Fruit fly (Drosophila melanogaster) whole organism, prepupa: ENCODE results near the gene Slc25A46b.

ENCODE experiments used
- Blimp-1 ChIP-seq: fragments of 200-800 bp; sonication (Bioruptor generic); optimal IDR thresholded peaks from 3 replicates; lab custom pipeline; 2017; ENCODE audit warnings: missing biosample characterization, missing genetic modification characterization, mild to moderate bottlenecking, moderate library complexity, missing genetic modification reagents
- CG10631 ChIP-seq: fragments of 200-800 bp; sonication (Bioruptor generic); optimal IDR thresholded peaks from 2 replicates; lab custom pipeline; 2016; ENCODE audit warnings: missing biosample characterization, missing genetic modification characterization
- CG10669 ChIP-seq: fragments of 200-800 bp; sonication (Bioruptor generic); optimal IDR thresholded peaks from 3 replicates; lab custom pipeline; 2018; ENCODE audit warnings: missing biosample characterization, mild to moderate bottlenecking, missing genetic modification characterization, moderate library complexity
- CG11294 ChIP-seq: fragments of 200-800 bp; sonication (Bioruptor generic); IDR thresholded peaks from 2 replicates; pipeline ENCODE4 v1.3.6; 2022; ENCODE audit warnings: missing biosample characterization, missing genetic modification characterization
- CG11762 ChIP-seq: fragments of 200-800 bp; sonication (Bioruptor generic); optimal IDR thresholded peaks from 3 replicates; lab custom pipeline; 2016; ENCODE audit warnings: missing biosample characterization, missing genetic modification characterization; ENCODE audit not compliant: insufficient read depth
- CG11902 ChIP-seq: fragments of 200-800 bp; sonication (Bioruptor generic); optimal IDR thresholded peaks from 3 replicates; lab custom pipeline; 2016; ENCODE audit warnings: missing biosample characterization, missing genetic modification characterization
- CG1621 ChIP-seq: fragments of 200-800 bp; sonication (Bioruptor generic); optimal IDR thresholded peaks from 3 replicates; lab custom pipeline; 2018; ENCODE audit warnings: missing biosample characterization, mild to moderate bottlenecking, missing genetic modification characterization
- CG16779 ChIP-seq: fragments of 200-800 bp; sonication (Bioruptor generic); optimal IDR thresholded peaks from 3 replicates; lab custom pipeline; 2017; ENCODE audit warnings: missing biosample characterization, mild to moderate bottlenecking, missing genetic modification characterization
- CG31627 ChIP-seq: fragments of 200-800 bp; sonication (Bioruptor generic); optimal IDR thresholded peaks from 3 replicates; lab custom pipeline; 2016; ENCODE audit warnings: missing biosample characterization, missing genetic modification characterization
- CG34406 ChIP-seq: fragments of 200-800 bp; sonication (Bioruptor generic); optimal IDR thresholded peaks from 3 replicates; lab custom pipeline; 2016; ENCODE audit warnings: missing biosample characterization, missing genetic modification characterization
- CG3919 ChIP-seq: fragments of 200-800 bp; sonication (Bioruptor generic); optimal IDR thresholded peaks from 3 replicates; lab custom pipeline; 2016; ENCODE audit warnings: missing biosample characterization, missing genetic modification characterization
- CG6163 ChIP-seq: fragments of 200-800 bp; sonication (Bioruptor generic); IDR thresholded peaks from 3 replicates; pipeline ENCODE4 v1.3.6; 2022; ENCODE audit warnings: missing biosample characterization, missing genetic modification characterization
- CG6276 ChIP-seq: fragments of 200-800 bp; sonication (Bioruptor generic); optimal IDR thresholded peaks from 2 replicates; lab custom pipeline; 2017; ENCODE audit warnings: missing biosample characterization, mild to moderate bottlenecking, missing genetic modification characterization
- CG6792 ChIP-seq: fragments of 200-800 bp; sonication (Bioruptor generic); optimal IDR thresholded peaks from 3 replicates; lab custom pipeline; 2016; ENCODE audit warnings: missing biosample characterization, missing genetic modification characterization
- CG6808 ChIP-seq: fragments of 200-800 bp; sonication (Bioruptor generic); optimal IDR thresholded peaks from 3 replicates; lab custom pipeline; 2017; ENCODE audit warnings: missing biosample characterization, missing genetic modification characterization, mild to moderate bottlenecking, moderate library complexity, missing genetic modification reagents
- CG6854 ChIP-seq: fragments of 200-800 bp; sonication (Bioruptor generic); optimal IDR thresholded peaks from 2 replicates; lab custom pipeline; 2017; ENCODE audit warnings: missing biosample characterization, mild to moderate bottlenecking, missing genetic modification characterization
- CG8119 ChIP-seq: fragments of 200-800 bp; sonication (Bioruptor generic); IDR thresholded peaks from 3 replicates; pipeline ENCODE4 v1.3.6; 2022; ENCODE audit warnings: missing biosample characterization, missing genetic modification characterization
- CG8319 ChIP-seq: fragments of 200-800 bp; sonication (Bioruptor generic); optimal IDR thresholded peaks from 3 replicates; lab custom pipeline; 2016; ENCODE audit warnings: missing biosample characterization, missing genetic modification characterization
- CG8632 ChIP-seq: fragments of 200-800 bp; sonication (Bioruptor generic); optimal IDR thresholded peaks from 3 replicates; lab custom pipeline; 2016; ENCODE audit warnings: missing biosample characterization, missing genetic modification characterization
- Eip75B ChIP-seq: fragments of 200-800 bp; sonication (Bioruptor generic); optimal IDR thresholded peaks from 3 replicates; lab custom pipeline; 2016; ENCODE audit warnings: missing biosample characterization, missing genetic modification characterization
- Eip78C ChIP-seq: fragments of 200-800 bp; sonication (Bioruptor generic); peaks from one replicate; lab custom pipeline; 2016; ENCODE audit warnings: missing biosample characterization, missing genetic modification characterization
- Gug ChIP-seq: fragments of 200-800 bp; sonication (Bioruptor generic); IDR thresholded peaks from 2 replicates; pipeline ENCODE4 v1.3.6; 2022; ENCODE audit warnings: missing biosample characterization, missing genetic modification characterization
- Hr38 ChIP-seq: sonication (Bioruptor generic); optimal IDR thresholded peaks from 2 replicates; lab custom pipeline; 2016; ENCODE audit warnings: missing biosample characterization, missing genetic modification characterization
- Hr39 ChIP-seq: fragments of 200-800 bp; sonication (Bioruptor generic); optimal IDR thresholded peaks from 2 replicates; lab custom pipeline; 2016; ENCODE audit warnings: missing biosample characterization, missing genetic modification characterization
- Hr4 ChIP-seq: fragments of 200-800 bp; sonication (Bioruptor generic); optimal IDR thresholded peaks from 3 replicates; lab custom pipeline; 2016; ENCODE audit warnings: missing biosample characterization, missing genetic modification characterization
- OdsH ChIP-seq: fragments of 200-800 bp; sonication (Bioruptor generic); optimal IDR thresholded peaks from 3 replicates; lab custom pipeline; 2016; ENCODE audit warnings: missing biosample characterization, missing genetic modification characterization
- Sox102F ChIP-seq: fragments of 200-800 bp; sonication (Bioruptor generic); optimal IDR thresholded peaks from 2 replicates; lab custom pipeline; 2016; ENCODE audit warnings: missing biosample characterization, mild to moderate bottlenecking, missing genetic modification characterization
- Sox14 ChIP-seq: fragments of 200-800 bp; sonication (Bioruptor generic); optimal IDR thresholded peaks from 3 replicates; lab custom pipeline; 2016; ENCODE audit warnings: missing biosample characterization, missing genetic modification characterization
- achi ChIP-seq: fragments of 200-800 bp; sonication (Bioruptor generic); optimal IDR thresholded peaks from 3 replicates; lab custom pipeline; 2016; ENCODE audit warnings: missing biosample characterization, missing genetic modification characterization
- acj6 ChIP-seq: fragments of 200-800 bp; sonication (Bioruptor generic); optimal IDR thresholded peaks from 3 replicates; lab custom pipeline; 2016; ENCODE audit warnings: missing biosample characterization, missing genetic modification characterization
- dac ChIP-seq: fragments of 200-800 bp; sonication (Bioruptor generic); optimal IDR thresholded peaks from 2 replicates; lab custom pipeline; 2017; ENCODE audit warnings: missing biosample characterization, mild to moderate bottlenecking, missing genetic modification characterization
- dsx ChIP-seq: fragments of 200-800 bp; optimal IDR thresholded peaks from 3 replicates; lab custom pipeline; 2019; ENCODE audit warnings: missing biosample characterization, mild to moderate bottlenecking, missing genetic modification characterization, moderate library complexity; ENCODE audit not compliant: poor library complexity, severe bottlenecking
- esn ChIP-seq: fragments of 200-800 bp; sonication (Bioruptor generic); optimal IDR thresholded peaks from 2 replicates; lab custom pipeline; 2016; ENCODE audit warnings: missing biosample characterization, mild to moderate bottlenecking, missing genetic modification characterization, moderate library complexity
- fd59A ChIP-seq: fragments of 200-800 bp; sonication (Bioruptor generic); optimal IDR thresholded peaks from 2 replicates; lab custom pipeline; 2017; ENCODE audit warnings: missing biosample characterization, mild to moderate bottlenecking, missing genetic modification characterization, missing genetic modification reagents
- fd85E ChIP-seq: fragments of 200-800 bp; sonication (Bioruptor generic); optimal IDR thresholded peaks from 3 replicates; lab custom pipeline; 2016; ENCODE audit warnings: missing biosample characterization, missing genetic modification characterization
- fkh ChIP-seq: fragments of 200-800 bp; sonication (Bioruptor generic); optimal IDR thresholded peaks from 3 replicates; lab custom pipeline; 2017; ENCODE audit warnings: missing biosample characterization, mild to moderate bottlenecking, missing genetic modification characterization, moderate library complexity
- net ChIP-seq: fragments of 200-800 bp; sonication (Bioruptor generic); optimal IDR thresholded peaks from 3 replicates; lab custom pipeline; 2016; ENCODE audit warnings: missing biosample characterization, missing genetic modification characterization
- pdm3 ChIP-seq: fragments of 200-800 bp; sonication (Bioruptor generic); optimal IDR thresholded peaks from 3 replicates; lab custom pipeline; 2016; ENCODE audit warnings: missing biosample characterization, missing genetic modification characterization
- spab ChIP-seq: fragments of 200-800 bp; sonication (Bioruptor generic); optimal IDR thresholded peaks from 2 replicates; lab custom pipeline; 2017; ENCODE audit warnings: missing biosample characterization, mild to moderate bottlenecking, missing genetic modification characterization, missing genetic modification reagents
- ss ChIP-seq, 2 experiments: fragments of 200-800 bp; sonication (Bioruptor generic); optimal IDR thresholded peaks; 2 replicates in 1 of 2; 3 replicates in 1 of 2; lab custom pipeline; 2017 to 2018; ENCODE audit warnings: mild to moderate bottlenecking in 2 of 2, missing biosample characterization in 2 of 2, missing genetic modification characterization in 2 of 2, moderate library complexity in 1 of 2
- svp ChIP-seq: fragments of 200-800 bp; sonication (Bioruptor generic); peaks from one replicate; lab custom pipeline; 2016; ENCODE audit warnings: missing biosample characterization, missing genetic modification characterization
- topi ChIP-seq: fragments of 200-800 bp; sonication (Bioruptor generic); optimal IDR thresholded peaks from 3 replicates; lab custom pipeline; 2016; ENCODE audit warnings: missing biosample characterization, missing genetic modification characterization
- vri ChIP-seq: fragments of 200-800 bp; sonication (Bioruptor generic); optimal IDR thresholded peaks from 3 replicates; lab custom pipeline; 2016; ENCODE audit warnings: missing biosample characterization, mild to moderate bottlenecking, missing genetic modification characterization

Slc25A46b gene

DNA sequence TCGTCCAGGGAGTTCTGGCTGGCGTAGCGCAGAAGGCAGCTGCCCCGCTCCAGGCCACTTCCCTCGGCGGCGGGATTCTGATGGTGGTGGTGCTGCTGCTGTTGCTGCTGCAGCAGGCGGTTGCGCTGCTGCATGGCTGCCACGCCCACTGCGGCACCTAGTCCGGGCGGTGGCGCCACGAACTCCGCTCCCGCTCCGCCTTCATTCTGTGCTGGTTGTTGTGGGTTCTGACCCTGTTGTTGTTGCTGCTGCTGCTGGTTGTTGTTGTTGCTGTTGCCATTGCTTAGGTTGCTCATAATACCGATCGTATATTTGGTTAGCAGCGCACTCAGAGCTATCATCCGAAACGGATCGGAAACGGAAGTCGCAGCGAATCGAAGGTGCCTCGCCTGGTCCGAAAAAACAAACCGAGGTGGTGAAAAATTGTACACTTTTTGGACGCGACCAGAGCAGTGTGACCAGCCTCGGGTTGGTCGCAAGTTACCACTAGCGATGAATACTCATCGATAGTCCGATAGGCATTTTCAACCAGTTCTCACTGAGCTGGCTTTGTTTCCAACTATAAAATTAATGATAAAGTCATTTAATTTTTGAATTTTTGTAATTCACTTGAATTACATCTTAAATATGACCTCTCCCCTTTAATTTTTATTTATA lies 41.4 kb downstream of the Slc25A46b start, which contains the start of gene kel (continued):
- TF ChIP-seq CG31627 (GFP tag; lab: Kevin White, UChicago), result peak; percentile 17
- peak; percentile 44 for TF ChIP-seq CG1621 (tag; lab: Kevin White, UChicago)
- no peak for TF ChIP-seq CG6792 (GFP tag; lab: Kevin White, UChicago)
- TF ChIP-seq ss (GFP tag; optimal IDR thresholded peaks at IDR 0.05; lab: Kevin White, UChicago), result no peak
- no peak for TF ChIP-seq CG11902 (GFP tag; lab: Kevin White, UChicago)
- TF ChIP-seq spab (GFP tag; lab: Kevin White, UChicago), result no peak
- peak; percentile 26 for TF ChIP-seq vri (GFP tag; lab: Kevin White, UChicago)
- TF ChIP-seq achi (GFP tag; lab: Kevin White, UChicago), result no peak
- no peak for TF ChIP-seq CG11294 (GFP tag; lab: Robert Waterston, UW)

DNA sequence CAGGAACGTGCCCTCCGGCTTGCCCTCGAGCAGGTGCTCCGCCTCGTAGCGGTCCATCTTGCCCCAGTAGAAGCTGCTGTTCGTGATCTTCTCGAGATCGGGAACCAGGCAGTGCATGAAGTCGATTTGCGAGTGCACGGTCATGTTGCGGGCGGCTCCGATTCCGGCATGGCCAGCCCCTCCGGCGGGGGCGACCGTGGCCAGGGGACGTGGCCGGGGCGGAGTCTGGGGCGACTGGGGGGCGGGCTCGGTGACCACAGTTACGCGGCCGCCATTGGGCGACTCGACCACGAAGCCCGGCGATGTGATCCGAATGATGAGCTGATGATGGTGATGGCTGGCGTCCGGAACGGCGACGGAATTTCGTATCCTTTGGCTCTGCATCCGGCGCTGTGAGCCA lies 44.2 kb downstream of the Slc25A46b start:
- TF ChIP-seq Hr38 (GFP tag; lab: Kevin White, UChicago), result no peak
- no peak for TF ChIP-seq svp
- TF ChIP-seq Gug, result no peak
- TF ChIP-seq dac (GFP tag; lab: Kevin White, UChicago), result no peak
- no peak for TF ChIP-seq Sox14
- TF ChIP-seq CG8319 (GFP tag; lab: Kevin White, UChicago), result no peak
- TF ChIP-seq CG11762, result no peak
- TF ChIP-seq spab (GFP tag; lab: Kevin White, UChicago), result no peak
- TF ChIP-seq CG6854 (GFP tag; lab: Kevin White, UChicago), result no peak
- TF ChIP-seq esn (GFP tag; lab: Kevin White, UChicago), result no peak
- TF ChIP-seq dsx (GFP tag; lab: Kevin White, UChicago), result no peak
- TF ChIP-seq CG6792 (GFP tag; lab: Kevin White, UChicago), result no peak
- TF ChIP-seq Hr4, result no peak

DNA sequence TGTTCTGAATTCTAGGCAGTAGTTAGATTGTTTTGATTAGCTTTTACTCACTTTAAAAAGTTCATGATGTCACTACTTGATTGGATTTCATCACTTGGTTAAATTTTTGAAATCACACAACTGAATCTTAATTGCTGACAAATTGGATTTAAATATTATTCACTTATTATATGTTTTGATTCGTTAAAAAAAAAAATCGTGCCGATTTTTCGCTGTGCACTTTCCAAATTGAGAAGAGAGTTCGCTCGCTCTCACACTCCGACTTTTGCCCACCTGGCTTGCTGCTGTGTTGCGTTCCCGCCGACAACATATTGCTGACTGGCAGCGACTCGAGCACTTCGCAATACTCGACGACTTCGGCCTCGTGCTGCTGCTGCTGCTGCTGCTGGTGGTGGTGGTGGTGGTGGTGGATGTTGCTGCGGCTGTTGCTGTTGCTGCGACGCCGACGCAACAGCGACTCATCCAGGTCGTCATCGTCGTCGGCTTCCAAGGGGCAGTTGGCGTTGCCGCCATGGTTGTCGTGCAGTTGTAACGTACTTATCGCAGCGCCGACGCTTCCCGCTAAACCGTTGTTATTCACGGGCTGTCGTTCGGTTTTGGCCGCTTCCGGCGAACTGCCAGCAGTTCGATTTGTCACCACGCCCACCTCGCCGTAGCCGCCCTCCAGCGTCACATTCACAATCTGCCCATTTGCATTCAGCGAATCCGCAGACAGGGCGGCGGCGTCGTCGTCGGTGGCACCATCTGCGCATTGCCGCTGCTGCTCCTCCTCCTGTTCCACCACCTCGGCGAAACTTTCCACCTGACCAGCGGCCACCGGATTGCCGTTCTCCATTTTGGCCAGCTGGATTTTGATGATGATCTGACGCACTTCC lies 45.3 kb downstream of the Slc25A46b start:
- TF ChIP-seq CG3919 (GFP tag; lab: Kevin White, UChicago), result peak; percentile 80
- TF ChIP-seq CG10669 (GFP tag; lab: Kevin White, UChicago), result peak; percentile 57
- TF ChIP-seq fd85E, result peak; percentile 20
- TF ChIP-seq Eip75B (GFP tag; lab: Kevin White, UChicago), result peak; percentile 68
- TF ChIP-seq dac (GFP tag; lab: Kevin White, UChicago), result peak; percentile 43
- TF ChIP-seq Blimp-1 (GFP tag; lab: Kevin White, UChicago), result peak; percentile 39
- peak; percentile 78 for TF ChIP-seq Sox102F (GFP tag; lab: Kevin White, UChicago)
- peak; percentile 87 for TF ChIP-seq svp
- TF ChIP-seq CG6808 (GFP tag; lab: Kevin White, UChicago), result peak; percentile 9
- TF ChIP-seq Gug, result peak; percentile 50; the same call in 1 of the 2 replicates
- TF ChIP-seq CG1621 (tag; lab: Kevin White, UChicago), result peak; percentile 40
- peak; percentile 76 for TF ChIP-seq topi (GFP tag; lab: Kevin White, UChicago)
- TF ChIP-seq spab (GFP tag; lab: Kevin White, UChicago), result no peak
- TF ChIP-seq CG6163 (GFP tag; lab: Robert Waterston, UW), result no peak; the same call in 1 of the 3 replicates
- TF ChIP-seq CG8319 (GFP tag; lab: Kevin White, UChicago), result peak; percentile 51
- peak; percentile 57 for TF ChIP-seq CG10631 (GFP tag; lab: Kevin White, UChicago)
- TF ChIP-seq net (GFP tag; lab: Kevin White, UChicago), result peak; percentile 44
- TF ChIP-seq ss (GFP tag; optimal IDR thresholded peaks at IDR 0.05; lab: Kevin White, UChicago), result peak; percentile 22 to 38
- TF ChIP-seq pdm3 (GFP tag; lab: Kevin White, UChicago), result peak; percentile 79
- TF ChIP-seq CG34406 (GFP tag; lab: Kevin White, UChicago), result peak; percentile 64
- no peak for TF ChIP-seq fkh
- peak; percentile 74 for TF ChIP-seq CG6276
- peak; percentile 50 for TF ChIP-seq CG16779 (tag; lab: Kevin White, UChicago)
- peak; percentile 68 for TF ChIP-seq Hr39 (GFP tag; lab: Kevin White, UChicago)
- peak; percentile 63 for TF ChIP-seq CG8632 (GFP tag; lab: Kevin White, UChicago)
- no peak for TF ChIP-seq fd59A (GFP tag; lab: Kevin White, UChicago)
- TF ChIP-seq esn (GFP tag; lab: Kevin White, UChicago), result peak; percentile 85
- peak; percentile 70 for TF ChIP-seq CG6854 (GFP tag; lab: Kevin White, UChicago)
- TF ChIP-seq CG8119 (GFP tag; lab: Robert Waterston, UW), result peak; percentile 84
- peak; percentile 80 for TF ChIP-seq OdsH (GFP tag; lab: Kevin White, UChicago)
- peak; percentile 92 for TF ChIP-seq Eip78C (GFP tag; lab: Kevin White, UChicago)
- TF ChIP-seq acj6, result peak; percentile 74
- TF ChIP-seq CG6792 (GFP tag; lab: Kevin White, UChicago), result peak; percentile 70
- TF ChIP-seq CG11294 (GFP tag; lab: Robert Waterston, UW), result peak; percentile 39; the same call in 1 of the 2 replicates
